Worm (Caenorhabditis elegans) whole organism, early embryonic: Measurements from ENCODE around the gene F14D2.5.

Experiments
- B0310.2 ChIP-seq: sonication (generic microtip); optimal IDR thresholded peaks from 2 replicates; lab custom pipeline; 2016; ENCODE audit warnings: mild to moderate bottlenecking, missing genetic modification characterization, missing compliant biosample characterization
- F13C5.2 ChIP-seq: sonication (generic microtip); optimal IDR thresholded peaks from 2 replicates; lab custom pipeline; 2017; ENCODE audit warnings: mild to moderate bottlenecking, missing genetic modification characterization, inconsistent platforms, missing compliant biosample characterization
- aly-1 ChIP-seq: sonication (generic microtip); optimal IDR thresholded peaks from 2 replicates; lab custom pipeline; 2016; ENCODE audit warnings: missing genetic modification characterization, missing compliant biosample characterization
- ama-1 ChIP-seq: fragments of 150-350 bp; optimal IDR thresholded peaks from 2 replicates; lab custom pipeline; 2014
- ceh-13 ChIP-seq: fragments of 200-800 bp; sonication (Bioruptor generic); optimal IDR thresholded peaks from 2 replicates; lab custom pipeline; 2018; ENCODE audit warnings: mild to moderate bottlenecking, missing genetic modification characterization, missing compliant biosample characterization
- ceh-36 ChIP-seq: sonication (generic microtip); optimal IDR thresholded peaks from 2 replicates; lab custom pipeline; 2016; ENCODE audit warnings: missing genetic modification characterization, inconsistent platforms, missing compliant biosample characterization
- flt-1 ChIP-seq: fragments of 200-800 bp; sonication (Bioruptor generic); IDR thresholded peaks from 2 replicates; pipeline ENCODE4 v1.3.6; 2022; ENCODE audit warnings: missing genetic modification characterization, missing compliant biosample characterization
- hmbx-1 ChIP-seq: sonication (generic microtip); optimal IDR thresholded peaks from 2 replicates; lab custom pipeline; 2016; ENCODE audit warnings: mild to moderate bottlenecking, missing genetic modification characterization, missing compliant biosample characterization
- hnd-1 ChIP-seq: sonication (generic microtip); optimal IDR thresholded peaks from 2 replicates; lab custom pipeline; 2016; ENCODE audit warnings: missing genetic modification characterization, missing compliant biosample characterization
- scrt-1 ChIP-seq: fragments of 200-800 bp; sonication (Bioruptor generic); IDR thresholded peaks from 2 replicates; pipeline ENCODE4 v1.3.6; 2022; ENCODE audit warnings: missing genetic modification characterization, missing compliant biosample characterization
- tbx-37 ChIP-seq: fragments of 200-800 bp; sonication (Bioruptor generic); conservative IDR thresholded peaks from 2 replicates; pipeline ENCODE4 v1.3.6; 2022; ENCODE audit warnings: missing genetic modification reagents, missing genetic modification characterization, missing compliant biosample characterization
- tra-4 ChIP-seq: sonication (generic microtip); optimal IDR thresholded peaks from 2 replicates; lab custom pipeline; 2017; ENCODE audit warnings: missing genetic modification characterization, missing compliant biosample characterization

- no peak for TF ChIP-seq F13C5.2 (tag; lab: Kevin White, UChicago)
- no peak for TF ChIP-seq tra-4 (tag; lab: Kevin White, UChicago)
- TF ChIP-seq flt-1 (GFP tag; lab: Robert Waterston, UW) = no peak
- TF ChIP-seq aly-1 (tag; lab: Kevin White, UChicago) = no peak
- TF ChIP-seq hnd-1 = no peak
- TF ChIP-seq ama-1 (lab: Kevin White, UChicago) = no peak
- no peak for TF ChIP-seq hmbx-1 (tag; lab: Kevin White, UChicago)
- TF ChIP-seq tbx-37 (GFP tag; lab: Robert Waterston, UW) = no peak
- TF ChIP-seq scrt-1 (GFP tag; lab: Robert Waterston, UW) = no peak
- TF ChIP-seq B0310.2 (tag; lab: Kevin White, UChicago) = no peak
- no peak for TF ChIP-seq ceh-36 (tag; lab: Kevin White, UChicago)
- TF ChIP-seq ceh-13 (GFP tag; lab: Kevin White, UChicago) = no peak
Observed at ce11 chrII:3344917-3345316, 4.6 kb downstream of the F14D2.5 start, which contains the start of gene bath-28.
